Worm (Caenorhabditis elegans): ENCODE measurements around the gene ZK637.14.

- TF ChIP-seq nfya-1 (tag; optimal IDR thresholded peaks at IDR 0.05; ENCODE audit: insufficient read depth), result no peak
- TF ChIP-seq elt-3 (tag; optimal IDR thresholded peaks at IDR 0.05), result no peak
- TF ChIP-seq R02D3.7 (tag; optimal IDR thresholded peaks at IDR 0.05), result no peak
- no peak for TF ChIP-seq ceh-16 (tag; optimal IDR thresholded peaks at IDR 0.05)
- no peak for TF ChIP-seq nhr-23 (tag; optimal IDR thresholded peaks at IDR 0.05)
These were observed 40.8 kb upstream of the ZK637.14 start, which contains the start of gene arrd-15 for ce11 chrIII:8929723-8930122.

Data from whole organism, L3 larva.